Worm (Caenorhabditis elegans) whole organism, midembryonic: ENCODE measurements around the gene daz-1.

Experiments used
- T22C8.4 ChIP-seq: fragments of 200-800 bp; sonication (Bioruptor generic); IDR thresholded peaks from 2 replicates; pipeline ENCODE4 v1.3.6; 2022; ENCODE audit warnings: missing genetic modification characterization, missing compliant biosample characterization
- cog-1 ChIP-seq: sonication (generic microtip); optimal IDR thresholded peaks from 2 replicates; lab custom pipeline; 2016; ENCODE audit warnings: missing genetic modification characterization, missing compliant biosample characterization
- flt-1 ChIP-seq: fragments of 200-800 bp; sonication (Bioruptor generic); IDR thresholded peaks from 2 replicates; pipeline ENCODE4 v1.3.6; 2022; ENCODE audit warnings: missing genetic modification characterization, missing compliant biosample characterization
- ref-1 ChIP-seq: fragments of 200-800 bp; sonication (Bioruptor generic); conservative IDR thresholded peaks from 2 replicates; pipeline ENCODE4 v1.3.6; 2022; ENCODE audit warnings: missing genetic modification reagents, missing genetic modification characterization, missing compliant biosample characterization
- tab-1 ChIP-seq: fragments of 200-800 bp; sonication (Bioruptor generic); IDR thresholded peaks from 2 replicates; pipeline ENCODE4 v1.3.6; 2022; ENCODE audit warnings: missing genetic modification characterization, missing compliant biosample characterization
- ztf-23 ChIP-seq: fragments of 200-800 bp; sonication (Bioruptor generic); IDR thresholded peaks from 2 replicates; pipeline ENCODE4 v1.3.6; 2022; ENCODE audit warnings: missing genetic modification reagents, missing genetic modification characterization, missing compliant biosample characterization
- ztf-29 ChIP-seq: fragments of 200-800 bp; sonication (Bioruptor generic); IDR thresholded peaks from 2 replicates; pipeline ENCODE4 v1.3.6; 2022; ENCODE audit warnings: missing genetic modification reagents, missing genetic modification characterization, missing compliant biosample characterization

DNA sequence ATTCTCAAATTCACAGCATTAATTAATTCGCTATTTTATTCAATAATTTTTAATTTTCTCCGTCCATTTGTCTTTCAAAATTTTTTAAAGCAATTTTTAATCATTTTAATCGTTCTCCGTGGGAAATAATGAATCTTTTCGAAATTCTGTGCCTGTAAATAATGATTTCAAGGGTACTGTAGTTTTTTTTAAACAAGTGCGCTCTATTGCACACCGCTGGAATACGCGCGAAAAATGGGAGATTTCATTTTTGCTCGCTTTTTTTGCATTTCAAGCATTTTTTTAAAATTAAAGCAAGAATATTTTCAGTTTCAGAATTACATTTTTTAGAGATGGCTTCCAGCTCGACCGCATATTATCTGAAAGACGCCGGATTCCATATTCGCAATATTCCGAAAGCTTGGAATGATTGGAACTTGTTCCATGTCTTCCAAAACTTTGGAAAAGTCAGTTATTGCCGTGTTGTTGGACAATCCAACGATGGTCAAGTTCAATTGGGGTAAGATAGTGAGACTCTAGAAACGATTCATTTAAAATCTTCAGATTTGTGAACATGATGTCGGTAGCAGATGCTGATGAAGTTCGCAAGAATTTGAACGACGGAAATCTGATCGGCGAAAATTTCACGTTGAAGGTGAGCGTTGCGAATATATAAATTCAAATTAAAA lies 35.0 kb upstream of the daz-1 start, which contains the start of gene tofu-6:
- TF ChIP-seq T22C8.4 (no peak), ref-1 (GFP tag; lab: Robert Waterston, UW) (no peak), flt-1 (no peak), cog-1 (tag; lab: Kevin White, UChicago) (no peak), ztf-29 (GFP tag; lab: Robert Waterston, UW) (no peak), tab-1 (no peak), ztf-23 (GFP tag; lab: Robert Waterston, UW) (no peak)
